Fruit fly (Drosophila melanogaster) whole organism, embryonic: ENCODE data around the gene cyr.
A peak's percentile ranks its signal among the peaks of the same experiment; 100 is the strongest.

Source experiments
- Atf-2 ChIP-seq: fragments of 200-800 bp; sonication (Bioruptor generic); optimal IDR thresholded peaks from 2 replicates; lab custom pipeline; 2016; ENCODE audit warnings: missing biosample characterization, missing genetic modification characterization
- Atf6 ChIP-seq: fragments of 200-800 bp; sonication (Bioruptor generic); IDR thresholded peaks from 2 replicates; pipeline ENCODE4 v1.3.6; 2022; ENCODE audit warnings: missing biosample characterization, missing genetic modification characterization
- CG10209 ChIP-seq: fragments of 200-800 bp; sonication (Bioruptor generic); optimal IDR thresholded peaks from 3 replicates; lab custom pipeline; 2017; ENCODE audit warnings: missing biosample characterization, mild to moderate bottlenecking, missing genetic modification characterization, missing genetic modification reagents
- CG10543 ChIP-seq: fragments of 200-800 bp; sonication (Bioruptor generic); optimal IDR thresholded peaks from 3 replicates; lab custom pipeline; 2017; ENCODE audit warnings: missing biosample characterization, mild to moderate bottlenecking, missing genetic modification characterization, moderate library complexity
- CG12299 ChIP-seq: fragments of 200-800 bp; sonication (Bioruptor generic); optimal IDR thresholded peaks from 2 replicates; lab custom pipeline; 2018; ENCODE audit warnings: missing biosample characterization, mild to moderate bottlenecking, missing genetic modification characterization
- CG13894 ChIP-seq: fragments of 200-800 bp; sonication (Bioruptor generic); optimal IDR thresholded peaks from 3 replicates; lab custom pipeline; 2018; ENCODE audit warnings: missing biosample characterization, mild to moderate bottlenecking, missing genetic modification characterization, moderate library complexity
- CG14441 ChIP-seq: fragments of 200-800 bp; sonication (Bioruptor generic); IDR thresholded peaks from 2 replicates; pipeline ENCODE4 v1.3.6; 2022; ENCODE audit warnings: missing biosample characterization, missing genetic modification characterization
- CG15601 ChIP-seq: fragments of 200-800 bp; sonication (Bioruptor generic); optimal IDR thresholded peaks from 3 replicates; lab custom pipeline; 2019; ENCODE audit warnings: missing biosample characterization, mild to moderate bottlenecking, missing genetic modification characterization, moderate library complexity
- CG1647 ChIP-seq: fragments of 200-800 bp; sonication (Bioruptor generic); optimal IDR thresholded peaks from 3 replicates; lab custom pipeline; 2016; ENCODE audit warnings: missing biosample characterization, missing genetic modification characterization
- CG17612 ChIP-seq: fragments of 200-800 bp; sonication (Bioruptor generic); IDR thresholded peaks from 2 replicates; pipeline ENCODE4 v1.3.6; 2022; ENCODE audit warnings: missing biosample characterization, missing genetic modification characterization
- CG18262 ChIP-seq: fragments of 200-800 bp; optimal IDR thresholded peaks from 3 replicates; lab custom pipeline; 2019; ENCODE audit warnings: missing biosample characterization, mild to moderate bottlenecking, missing genetic modification characterization, moderate library complexity
- CG32532 ChIP-seq: fragments of 200-800 bp; sonication (Bioruptor generic); IDR thresholded peaks from 2 replicates; pipeline ENCODE4 v1.3.6; 2022; ENCODE audit warnings: missing biosample characterization, missing genetic modification characterization
- CG33213 ChIP-seq: fragments of 200-800 bp; sonication (Bioruptor generic); optimal IDR thresholded peaks from 3 replicates; lab custom pipeline; 2016; ENCODE audit warnings: missing biosample characterization, missing genetic modification characterization
- CG4424 ChIP-seq: fragments of 200-800 bp; sonication (Bioruptor generic); optimal IDR thresholded peaks from 3 replicates; lab custom pipeline; 2016; ENCODE audit warnings: missing biosample characterization, missing genetic modification characterization
- CG4707 ChIP-seq: fragments of 200-800 bp; sonication (Bioruptor generic); optimal IDR thresholded peaks from 2 replicates; lab custom pipeline; 2018; ENCODE audit warnings: missing biosample characterization, mild to moderate bottlenecking, missing genetic modification characterization, moderate library complexity
- CG5180 ChIP-seq: fragments of 200-800 bp; sonication (Bioruptor generic); optimal IDR thresholded peaks from 3 replicates; lab custom pipeline; 2017; ENCODE audit warnings: missing biosample characterization, missing genetic modification characterization, mild to moderate bottlenecking, moderate library complexity, missing genetic modification reagents
- CG6791 ChIP-seq: fragments of 200-800 bp; sonication (Bioruptor generic); IDR thresholded peaks from 3 replicates; pipeline ENCODE4 v1.3.6; 2022; ENCODE audit warnings: missing biosample characterization, missing genetic modification characterization; ENCODE audit not compliant: partially characterized antibody
- CG7839 ChIP-seq: fragments of 200-800 bp; sonication (Bioruptor generic); optimal IDR thresholded peaks from 3 replicates; lab custom pipeline; 2018; ENCODE audit warnings: missing biosample characterization, mild to moderate bottlenecking, missing genetic modification characterization, moderate library complexity
- CG8359 ChIP-seq: fragments of 200-800 bp; sonication (Bioruptor generic); optimal IDR thresholded peaks from 2 replicates; lab custom pipeline; 2017; ENCODE audit warnings: missing biosample characterization, mild to moderate bottlenecking, missing genetic modification characterization, borderline replicate concordance
- D19B ChIP-seq: fragments of 200-800 bp; sonication (Bioruptor generic); optimal IDR thresholded peaks from 2 replicates; lab custom pipeline; 2017; ENCODE audit warnings: missing biosample characterization, mild to moderate bottlenecking, missing genetic modification characterization
- Dll ChIP-seq: fragments of 200-800 bp; sonication (Bioruptor generic); IDR thresholded peaks from 4 replicates; pipeline ENCODE4 v1.3.6; 2022; ENCODE audit warnings: missing biosample characterization, missing genetic modification characterization; ENCODE audit not compliant: partially characterized antibody
- Doc2 ChIP-seq: fragments of 200-800 bp; sonication (Bioruptor generic); IDR thresholded peaks from 2 replicates; pipeline ENCODE4 v1.3.6; 2022; ENCODE audit warnings: missing biosample characterization, missing genetic modification characterization
- Drgx ChIP-seq: fragments of 200-800 bp; sonication (Bioruptor generic); IDR thresholded peaks from 2 replicates; pipeline ENCODE4 v1.3.6; 2022; ENCODE audit warnings: missing biosample characterization, missing genetic modification characterization
- Ets65A ChIP-seq: fragments of 200-800 bp; sonication (Bioruptor generic); peaks from one replicate; lab custom pipeline; 2016; ENCODE audit warnings: missing biosample characterization, missing genetic modification characterization
- H2.0 ChIP-seq: fragments of 200-800 bp; sonication (Bioruptor generic); IDR thresholded peaks from 2 replicates; pipeline ENCODE4 v1.3.6; 2022; ENCODE audit warnings: missing biosample characterization, missing genetic modification characterization
- HmgZ ChIP-seq: fragments of 200-800 bp; sonication (Bioruptor generic); optimal IDR thresholded peaks from 2 replicates; lab custom pipeline; 2018; ENCODE audit warnings: missing biosample characterization, mild to moderate bottlenecking, missing genetic modification characterization
- Med ChIP-seq: fragments of 200-800 bp; sonication (Bioruptor generic); peaks from one replicate; lab custom pipeline; 2016; ENCODE audit warnings: missing biosample characterization, missing genetic modification characterization, mild to moderate bottlenecking, inconsistent platforms, moderate library complexity
- Opbp ChIP-seq: fragments of 200-800 bp; sonication (Bioruptor generic); IDR thresholded peaks from 3 replicates; pipeline ENCODE4 v1.3.6; 2022; ENCODE audit warnings: missing biosample characterization, missing genetic modification characterization; ENCODE audit not compliant: partially characterized antibody
- Taf1 ChIP-seq: fragments of 200-800 bp; sonication (Bioruptor generic); IDR thresholded peaks from 2 replicates; pipeline ENCODE4 v1.3.6; 2022; ENCODE audit warnings: missing biosample characterization, missing genetic modification characterization
- Usf ChIP-seq: fragments of 200-800 bp; sonication (Bioruptor generic); optimal IDR thresholded peaks from 2 replicates; lab custom pipeline; 2017; ENCODE audit warnings: missing genotype, missing biosample characterization, missing genetic modification characterization
- Xrp1 ChIP-seq: fragments of 200-800 bp; sonication (Bioruptor generic); IDR thresholded peaks from 2 replicates; pipeline ENCODE4 v1.3.6; 2022; ENCODE audit warnings: missing biosample characterization, missing genetic modification characterization
- bab2 ChIP-seq: fragments of 200-800 bp; sonication (Bioruptor generic); optimal IDR thresholded peaks from 2 replicates; lab custom pipeline; 2016; ENCODE audit warnings: missing biosample characterization, missing genetic modification characterization
- bowl ChIP-seq: fragments of 200-800 bp; sonication (Bioruptor generic); IDR thresholded peaks from 2 replicates; pipeline ENCODE4 v1.3.6; 2022; ENCODE audit warnings: missing biosample characterization, missing genetic modification characterization
- bsh ChIP-seq, 2 experiments: fragments of 200-800 bp; sonication (Bioruptor generic); optimal IDR thresholded peaks; 2 replicates each; lab custom pipeline; 2017 to 2018; ENCODE audit warnings: mild to moderate bottlenecking in 2 of 2, missing biosample characterization in 2 of 2, missing genetic modification characterization in 2 of 2, moderate library complexity in 1 of 2
- btn ChIP-seq: fragments of 200-800 bp; sonication (Bioruptor generic); optimal IDR thresholded peaks from 2 replicates; lab custom pipeline; 2016; ENCODE audit warnings: missing biosample characterization, missing genetic modification characterization
- chif ChIP-seq, 2 experiments: fragments of 200-800 bp; sonication (Bioruptor generic); optimal IDR thresholded peaks; 3 replicates each; lab custom pipeline; 2016; ENCODE audit warnings: missing biosample characterization in 2 of 2, missing genetic modification characterization in 2 of 2
- eyg ChIP-seq: fragments of 200-800 bp; sonication (Bioruptor generic); optimal IDR thresholded peaks from 3 replicates; lab custom pipeline; 2016; ENCODE audit warnings: missing biosample characterization, missing genetic modification characterization
- fu2 ChIP-seq: fragments of 200-800 bp; sonication (Bioruptor generic); optimal IDR thresholded peaks from 2 replicates; lab custom pipeline; 2016; ENCODE audit warnings: missing biosample characterization, missing genetic modification characterization
- grau ChIP-seq: fragments of 200-800 bp; optimal IDR thresholded peaks from 3 replicates; lab custom pipeline; 2019; ENCODE audit warnings: missing biosample characterization, mild to moderate bottlenecking, missing genetic modification characterization, moderate library complexity
- gro ChIP-seq: fragments of 200-800 bp; sonication (Bioruptor generic); optimal IDR thresholded peaks from 2 replicates; lab custom pipeline; 2016; ENCODE audit warnings: missing biosample characterization, missing genetic modification characterization
- her ChIP-seq: fragments of 200-800 bp; sonication (Bioruptor generic); optimal IDR thresholded peaks from 2 replicates; lab custom pipeline; 2016; ENCODE audit warnings: missing biosample characterization, missing genetic modification characterization
- nau ChIP-seq: fragments of 200-800 bp; sonication (Bioruptor generic); optimal IDR thresholded peaks from 3 replicates; lab custom pipeline; 2017; ENCODE audit warnings: missing biosample characterization, mild to moderate bottlenecking, missing genetic modification characterization, missing genetic modification reagents
- sens ChIP-seq: fragments of 200-800 bp; sonication (Bioruptor generic); peaks from one replicate; lab custom pipeline; 2016; ENCODE audit warnings: missing biosample characterization, missing genetic modification characterization
- seq ChIP-seq: fragments of 200-800 bp; sonication (Bioruptor generic); IDR thresholded peaks from 2 replicates; pipeline ENCODE4 v1.3.6; 2022; ENCODE audit warnings: missing biosample characterization, missing genetic modification characterization
- sug ChIP-seq: fragments of 200-800 bp; optimal IDR thresholded peaks from 2 replicates; lab custom pipeline; 2019; ENCODE audit warnings: missing biosample characterization, mild to moderate bottlenecking, missing genetic modification characterization, moderate library complexity
- tin ChIP-seq: fragments of 200-800 bp; sonication (Bioruptor generic); optimal IDR thresholded peaks from 3 replicates; lab custom pipeline; 2016; ENCODE audit warnings: missing biosample characterization, missing genetic modification characterization
- toy ChIP-seq: fragments of 200-800 bp; sonication (Bioruptor generic); IDR thresholded peaks from 2 replicates; pipeline ENCODE4 v1.3.6; 2022; ENCODE audit warnings: missing biosample characterization, missing genetic modification characterization
- tup ChIP-seq: fragments of 200-800 bp; sonication (Bioruptor generic); optimal IDR thresholded peaks from 2 replicates; lab custom pipeline; 2016; ENCODE audit warnings: missing biosample characterization, mild to moderate bottlenecking, missing genetic modification characterization, moderate library complexity
- twi ChIP-seq: fragments of 200-800 bp; optimal IDR thresholded peaks from 2 replicates; lab custom pipeline; 2019; ENCODE audit warnings: missing biosample characterization, mild to moderate bottlenecking, missing genetic modification characterization, moderate library complexity
- wdn ChIP-seq: fragments of 200-800 bp; sonication (Bioruptor generic); IDR thresholded peaks from 2 replicates; pipeline ENCODE4 v1.3.6; 2022; ENCODE audit warnings: missing biosample characterization, missing genetic modification characterization
- zfh2 ChIP-seq: fragments of 200-800 bp; sonication (Bioruptor generic); optimal IDR thresholded peaks from 2 replicates; lab custom pipeline; 2016; ENCODE audit warnings: missing biosample characterization, missing genetic modification characterization

Gene cyr

dm6 chrX:8129204-8129997 lies 6.1 kb downstream of the cyr start, which contains the start of gene CG2116 (continued):
- TF ChIP-seq CG12299 (no peak), tup (GFP tag; lab: Kevin White, UChicago) (no peak), CG17612 (GFP tag; lab: Robert Waterston, UW) (no peak), tin (GFP tag; lab: Kevin White, UChicago) (no peak), her (peak; percentile 85), CG10543 (GFP tag; lab: Kevin White, UChicago) (peak; percentile 9), bab2 (GFP tag; lab: Kevin White, UChicago) (no peak), Atf-2 (GFP tag; lab: Kevin White, UChicago) (no peak), CG18262 (no peak), Atf6 (GFP tag; lab: Robert Waterston, UW) (no peak), toy (GFP tag; lab: Robert Waterston, UW) (no peak), grau (no peak), Taf1 (GFP tag; lab: Robert Waterston, UW) (no peak), CG5180 (GFP tag; lab: Kevin White, UChicago) (no peak), fu2 (GFP tag; lab: Kevin White, UChicago) (no peak), CG4707 (no peak), Drgx (GFP tag; lab: Robert Waterston, UW) (no peak), btn (no peak), Ets65A (peak; percentile 70), CG4424 (GFP tag; lab: Kevin White, UChicago) (no peak), CG14441 (GFP tag; lab: Robert Waterston, UW) (no peak), H2.0 (GFP tag; lab: Robert Waterston, UW) (no peak), CG7839 (no peak), CG32532 (no peak), bsh (GFP tag; optimal IDR thresholded peaks at IDR 0.05; lab: Kevin White, UChicago) (no peak), seq (GFP tag; lab: Robert Waterston, UW) (no peak), Doc2 (GFP tag; lab: Robert Waterston, UW) (no peak), CG8359 (GFP tag; lab: Kevin White, UChicago) (no peak), sug (no peak), Xrp1 (GFP tag; lab: Robert Waterston, UW) (no peak), bowl (GFP tag; lab: Robert Waterston, UW) (no peak), CG33213 (GFP tag; lab: Kevin White, UChicago) (no peak), HmgZ (tag; lab: Kevin White, UChicago) (no peak), eyg (GFP tag; lab: Kevin White, UChicago) (no peak), Med (GFP tag; lab: Kevin White, UChicago) (peak; percentile 74), sens (GFP tag; lab: Kevin White, UChicago) (peak; percentile 53), Usf (GFP tag; lab: Kevin White, UChicago) (no peak), CG6791 (GFP tag; lab: Robert Waterston, UW) (peak; percentile 64), Opbp (GFP tag; lab: Robert Waterston, UW) (peak; percentile 43; the same call in 2 of the 3 replicates), Dll (GFP tag; lab: Robert Waterston, UW) (peak; percentile 79), CG10209 (no peak), zfh2 (no peak), D19B (GFP tag; lab: Kevin White, UChicago) (no peak), chif (GFP tag; optimal IDR thresholded peaks at IDR 0.05; lab: Kevin White, UChicago) (no peak), nau (GFP tag; lab: Kevin White, UChicago) (no peak), CG13894 (no peak), twi (tag; lab: Kevin White, UChicago) (no peak), CG15601 (no peak), wdn (GFP tag; lab: Robert Waterston, UW) (no peak), CG1647 (GFP tag; lab: Kevin White, UChicago) (no peak), gro (no peak)
